Fruit fly (Drosophila melanogaster) whole organism, pupa: Measurements from ENCODE around the gene Cyp4ac2.

Source experiments
- CG10348 ChIP-seq: fragments of 200-800 bp; sonication (Bioruptor generic); IDR thresholded peaks from 2 replicates; pipeline ENCODE4 v1.3.6; 2022; ENCODE audit warnings: missing biosample characterization, missing genetic modification characterization
- CG12605 ChIP-seq: fragments of 200-800 bp; sonication (Bioruptor generic); IDR thresholded peaks from 2 replicates; pipeline ENCODE4 v1.3.6; 2022; ENCODE audit warnings: missing biosample characterization, missing genetic modification characterization
- CG13204 ChIP-seq: fragments of 200-800 bp; sonication (Bioruptor generic); optimal IDR thresholded peaks from 2 replicates; lab custom pipeline; 2018; ENCODE audit warnings: missing biosample characterization, mild to moderate bottlenecking, missing genetic modification characterization, moderate library complexity
- CG14655 ChIP-seq: fragments of 200-800 bp; sonication (Bioruptor generic); optimal IDR thresholded peaks from 3 replicates; lab custom pipeline; 2017; ENCODE audit warnings: mild to moderate bottlenecking, missing biosample characterization, missing genetic modification reagents, missing genetic modification characterization
- CG15710 ChIP-seq: fragments of 200-800 bp; sonication (Bioruptor generic); optimal IDR thresholded peaks from 2 replicates; lab custom pipeline; 2018; ENCODE audit warnings: missing biosample characterization, mild to moderate bottlenecking, missing genetic modification characterization, moderate library complexity
- CG17806 ChIP-seq: fragments of 200-800 bp; sonication (Bioruptor generic); optimal IDR thresholded peaks from 2 replicates; lab custom pipeline; 2018; ENCODE audit warnings: missing biosample characterization, mild to moderate bottlenecking, missing genetic modification characterization, moderate library complexity
- CG32121 ChIP-seq: fragments of 200-800 bp; sonication (Bioruptor generic); IDR thresholded peaks from 2 replicates; pipeline ENCODE4 v1.3.6; 2022; ENCODE audit warnings: missing biosample characterization, missing genetic modification characterization
- CG34367 ChIP-seq: fragments of 200-800 bp; sonication (Bioruptor generic); optimal IDR thresholded peaks from 2 replicates; lab custom pipeline; 2018; ENCODE audit warnings: missing biosample characterization, mild to moderate bottlenecking, missing genetic modification characterization
- CG4496 ChIP-seq: fragments of 200-800 bp; sonication (Bioruptor generic); IDR thresholded peaks from 3 replicates; pipeline ENCODE4 v1.3.6; 2022; ENCODE audit warnings: missing biosample characterization, missing genetic modification characterization
- CG8159 ChIP-seq: fragments of 200-800 bp; sonication (Bioruptor generic); optimal IDR thresholded peaks from 3 replicates; lab custom pipeline; 2018; ENCODE audit warnings: missing biosample characterization, mild to moderate bottlenecking, missing genetic modification characterization, moderate library complexity
- CG8301 ChIP-seq: fragments of 200-800 bp; sonication (Bioruptor generic); optimal IDR thresholded peaks from 2 replicates; lab custom pipeline; 2018; ENCODE audit warnings: missing biosample characterization, mild to moderate bottlenecking, missing genetic modification characterization
- CG9948 ChIP-seq: fragments of 200-800 bp; sonication (Bioruptor generic); optimal IDR thresholded peaks from 2 replicates; lab custom pipeline; 2018; ENCODE audit warnings: missing biosample characterization, mild to moderate bottlenecking, missing genetic modification characterization, moderate library complexity
- D1 ChIP-seq: fragments of 200-800 bp; sonication (Bioruptor generic); optimal IDR thresholded peaks from 2 replicates; lab custom pipeline; 2018; ENCODE audit warnings: missing biosample characterization, mild to moderate bottlenecking, missing genetic modification characterization, moderate library complexity
- EcR ChIP-seq: fragments of 200-800 bp; sonication (Bioruptor generic); optimal IDR thresholded peaks from 3 replicates; lab custom pipeline; 2019; ENCODE audit warnings: missing biosample characterization, missing genetic modification characterization, mild to moderate bottlenecking, moderate library complexity, missing genetic modification reagents
- Ets98B ChIP-seq: fragments of 200-800 bp; sonication (Bioruptor generic); IDR thresholded peaks from 2 replicates; pipeline ENCODE4 v1.3.6; 2022; ENCODE audit warnings: missing biosample characterization, missing genetic modification characterization
- Pif1A ChIP-seq: fragments of 200-800 bp; sonication (Bioruptor generic); optimal IDR thresholded peaks from 3 replicates; lab custom pipeline; 2016; ENCODE audit warnings: missing biosample characterization, missing genetic modification characterization
- Pif1B ChIP-seq: fragments of 200-800 bp; sonication (Bioruptor generic); optimal IDR thresholded peaks from 3 replicates; lab custom pipeline; 2016; ENCODE audit warnings: missing biosample characterization, missing genetic modification characterization
- Snoo ChIP-seq: fragments of 200-800 bp; sonication (Bioruptor generic); optimal IDR thresholded peaks from 3 replicates; lab custom pipeline; 2017; ENCODE audit warnings: missing biosample characterization, mild to moderate bottlenecking, missing genetic modification characterization, inconsistent platforms
- fd96Ca ChIP-seq: fragments of 200-800 bp; sonication (Bioruptor generic); IDR thresholded peaks from 3 replicates; pipeline ENCODE4 v1.3.6; 2022; ENCODE audit warnings: missing biosample characterization, missing genetic modification characterization
- gl ChIP-seq: fragments of 200-800 bp; sonication (Bioruptor generic); optimal IDR thresholded peaks from 2 replicates; lab custom pipeline; 2018; ENCODE audit warnings: missing biosample characterization, mild to moderate bottlenecking, missing genetic modification characterization
- rn ChIP-seq: fragments of 200-800 bp; sonication (Bioruptor generic); IDR thresholded peaks from 2 replicates; pipeline ENCODE4 v1.3.6; 2022; ENCODE audit warnings: missing biosample characterization, missing genetic modification characterization

Cyp4ac2 gene

DNA sequence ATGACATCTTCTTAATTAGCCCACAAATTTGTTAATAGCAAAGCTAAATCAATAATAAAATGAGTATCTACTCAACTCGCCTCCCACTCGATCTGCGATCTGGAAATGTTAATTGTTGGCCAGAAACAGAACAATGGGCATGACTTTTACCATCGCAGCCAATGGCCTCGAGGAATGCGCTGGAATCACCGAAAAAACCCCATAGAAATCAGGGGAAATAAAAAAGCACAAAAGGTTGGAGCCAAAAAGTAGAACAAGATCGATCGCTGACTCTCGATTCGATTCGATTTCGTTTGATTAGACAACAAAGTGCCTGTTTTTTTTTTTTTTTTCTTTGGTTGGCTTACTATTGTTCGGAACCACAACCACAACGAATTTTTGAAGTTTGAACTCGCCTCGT, 17.6 kb upstream of the Cyp4ac2 start:
- TF ChIP-seq CG8159 (tag; lab: Kevin White, UChicago) (no peak), gl (tag; lab: Kevin White, UChicago) (no peak), CG10348 (GFP tag; lab: Robert Waterston, UW) (no peak), rn (GFP tag; lab: Robert Waterston, UW) (no peak), CG15710 (no peak)

DNA sequence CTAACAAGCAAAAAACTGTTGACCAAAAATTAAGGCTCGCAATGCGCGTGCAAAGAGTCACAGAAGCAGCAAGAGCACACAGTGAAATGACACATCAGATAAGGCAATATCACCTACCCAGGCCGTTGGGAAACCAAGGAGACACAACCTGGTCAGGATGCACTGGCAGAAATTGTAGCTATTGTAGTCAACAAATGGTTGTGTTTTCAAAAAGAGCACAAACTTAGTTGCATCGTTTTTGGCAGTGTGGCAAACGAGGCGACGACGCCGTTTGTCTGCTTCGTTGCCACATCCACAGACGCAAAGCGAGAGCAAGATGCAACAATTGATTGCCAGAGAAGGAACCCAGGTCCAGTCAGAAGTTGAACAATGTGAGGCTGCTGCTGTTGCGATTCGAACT, 16.4 kb upstream of the Cyp4ac2 start:
- TF ChIP-seq CG32121, result no peak
- TF ChIP-seq CG34367 (tag; lab: Kevin White, UChicago), result peak; percentile 10
- TF ChIP-seq CG8159 (tag; lab: Kevin White, UChicago), result peak; percentile 51
- TF ChIP-seq CG15710, result peak; percentile 56
- no peak for TF ChIP-seq D1
- TF ChIP-seq EcR (GFP tag; lab: Kevin White, UChicago), result peak; percentile 52
- 0 out of 2 replicates have a peak, but pooled peaks have one; percentile 16 for TF ChIP-seq rn (GFP tag; lab: Robert Waterston, UW)
- TF ChIP-seq gl (tag; lab: Kevin White, UChicago), result peak; percentile 20
- TF ChIP-seq CG13204 (GFP tag; lab: Kevin White, UChicago), result peak; percentile 37
- TF ChIP-seq Pif1B (GFP tag; lab: Kevin White, UChicago), result peak; percentile 40
- peak; percentile 61 for TF ChIP-seq CG14655
- peak; percentile 46 for TF ChIP-seq CG17806 (tag; lab: Kevin White, UChicago)
- peak; percentile 67; the same call in 1 of the 3 replicates for TF ChIP-seq fd96Ca
- peak; percentile 47; the same call in 1 of the 2 replicates for TF ChIP-seq Ets98B (GFP tag; lab: Robert Waterston, UW)
- TF ChIP-seq CG10348 (GFP tag; lab: Robert Waterston, UW), result no peak
- TF ChIP-seq CG8301 (tag; lab: Kevin White, UChicago), result peak; percentile 48
- peak; percentile 79 for TF ChIP-seq CG4496
- TF ChIP-seq CG9948 (tag; lab: Kevin White, UChicago), result peak; percentile 16
- TF ChIP-seq Pif1A, result peak; percentile 68
- peak; percentile 59 for TF ChIP-seq Snoo (tag; lab: Kevin White, UChicago)
- no peak for TF ChIP-seq CG12605 (GFP tag; lab: Robert Waterston, UW)

- TF ChIP-seq Pif1B (GFP tag; lab: Kevin White, UChicago) (peak; percentile 7), CG15710 (no peak)
Observed at dm6 chr2L:5251150-5251549, 15.0 kb upstream of the Cyp4ac2 start.

DNA sequence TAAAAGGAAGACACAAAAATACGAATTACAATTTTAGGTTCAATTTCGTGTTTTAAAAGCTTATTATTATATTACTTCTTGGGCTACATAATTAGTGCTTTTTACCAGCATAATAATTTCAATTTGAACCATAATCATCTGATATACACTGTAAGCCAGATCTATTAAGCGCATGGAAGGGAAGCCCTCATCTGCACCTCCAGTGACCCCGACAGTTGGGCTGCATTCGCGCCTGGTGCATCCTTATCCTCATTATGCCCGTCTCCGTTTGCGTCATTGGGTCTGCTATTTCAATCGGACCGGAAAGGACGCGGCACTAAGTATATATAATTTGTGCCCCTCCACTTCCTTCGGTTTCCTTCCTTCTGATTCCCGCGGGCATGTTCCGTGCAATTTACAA, 14.5 kb upstream of the Cyp4ac2 start:
- TF ChIP-seq D1 (no peak), CG17806 (tag; lab: Kevin White, UChicago) (peak; percentile 21), CG8159 (tag; lab: Kevin White, UChicago) (peak; percentile 23), CG9948 (tag; lab: Kevin White, UChicago) (peak; percentile 16), CG32121 (no peak), gl (tag; lab: Kevin White, UChicago) (no peak), CG34367 (tag; lab: Kevin White, UChicago) (no peak)

DNA sequence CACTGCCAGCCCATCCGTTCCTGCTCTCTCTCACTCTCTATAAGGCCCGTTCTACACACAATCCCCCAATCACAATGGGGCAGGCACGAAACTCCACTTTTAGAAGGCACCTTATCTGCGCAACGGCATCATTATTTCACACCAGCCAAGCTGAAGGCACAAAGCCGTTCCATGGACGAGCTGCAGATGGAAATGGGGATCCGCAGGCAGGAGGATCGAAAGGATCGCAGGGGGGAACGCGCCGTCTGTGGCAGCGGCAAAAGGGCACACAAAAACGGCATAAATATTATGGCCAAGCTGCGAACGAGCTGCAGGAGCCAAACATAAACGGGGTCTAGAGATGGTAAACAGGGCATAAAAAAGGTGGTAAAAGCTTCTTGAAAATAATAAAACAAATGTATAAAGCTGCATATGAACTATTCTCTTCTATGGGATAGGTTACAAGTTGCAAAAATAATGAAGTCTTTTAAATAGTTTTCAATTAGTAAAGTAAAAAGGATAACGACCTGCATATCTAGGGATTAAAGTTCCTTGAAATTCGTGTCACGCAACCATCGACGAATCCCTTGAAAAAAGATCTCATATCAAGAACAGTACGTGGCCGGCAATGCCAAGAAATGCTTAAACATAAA, 13.7 kb upstream of the Cyp4ac2 start:
- TF ChIP-seq CG8159 (tag; lab: Kevin White, UChicago) (peak; percentile 71), EcR (GFP tag; lab: Kevin White, UChicago) (peak; percentile 7), CG13204 (GFP tag; lab: Kevin White, UChicago) (peak; percentile 51), CG14655 (peak; percentile 62), CG32121 (no peak), rn (GFP tag; lab: Robert Waterston, UW) (no peak), gl (tag; lab: Kevin White, UChicago) (no peak), fd96Ca (0 out of 3 replicates have a peak, but pooled peaks have one; percentile 5), CG12605 (GFP tag; lab: Robert Waterston, UW) (no peak), CG15710 (peak; percentile 70), D1 (no peak), CG4496 (no peak; the same call in 2 of the 3 replicates), CG9948 (tag; lab: Kevin White, UChicago) (peak; percentile 69), Pif1B (GFP tag; lab: Kevin White, UChicago) (peak; percentile 57), CG34367 (tag; lab: Kevin White, UChicago) (peak; percentile 59), Ets98B (GFP tag; lab: Robert Waterston, UW) (no peak), CG8301 (tag; lab: Kevin White, UChicago) (peak; percentile 33), Pif1A (peak; percentile 58), CG17806 (tag; lab: Kevin White, UChicago) (peak; percentile 70), Snoo (tag; lab: Kevin White, UChicago) (peak; percentile 53), CG10348 (GFP tag; lab: Robert Waterston, UW) (no peak)

- TF ChIP-seq CG8159 (tag; lab: Kevin White, UChicago) (peak; percentile 94), CG8301 (tag; lab: Kevin White, UChicago) (peak; percentile 89), CG34367 (tag; lab: Kevin White, UChicago) (peak; percentile 93), D1 (peak; percentile 89), fd96Ca (peak; percentile 76), Ets98B (GFP tag; lab: Robert Waterston, UW) (peak; percentile 72), Pif1A (peak; percentile 89), gl (tag; lab: Kevin White, UChicago) (peak; percentile 87), CG13204 (GFP tag; lab: Kevin White, UChicago) (peak; percentile 82), Pif1B (GFP tag; lab: Kevin White, UChicago) (peak; percentile 89), CG10348 (GFP tag; lab: Robert Waterston, UW) (no peak), CG14655 (peak; percentile 90), EcR (GFP tag; lab: Kevin White, UChicago) (peak; percentile 35), CG32121 (peak; percentile 62), rn (GFP tag; lab: Robert Waterston, UW) (peak; percentile 77), CG4496 (peak; percentile 84), CG12605 (GFP tag; lab: Robert Waterston, UW) (peak; percentile 76), Snoo (tag; lab: Kevin White, UChicago) (peak; percentile 95), CG9948 (tag; lab: Kevin White, UChicago) (peak; percentile 92), CG17806 (tag; lab: Kevin White, UChicago) (peak; percentile 94), CG15710 (peak; percentile 93)
Observed at dm6 chr2L:5254105-5254711, 12.0 kb upstream of the Cyp4ac2 start.
